Fruit fly (Drosophila melanogaster) whole organism: ENCODE measurements around the gene RhoGAP68F.

Source experiments
- Dll ChIP-seq: fragments of >200 bp; optimal IDR thresholded peaks from 2 replicates; lab custom pipeline; 2017
- pan ChIP-seq: fragments of >200 bp; optimal IDR thresholded peaks from 2 replicates; lab custom pipeline; 2017
- psq ChIP-seq: fragments of >200 bp; optimal IDR thresholded peaks from 2 replicates; lab custom pipeline; 2017

DNA sequence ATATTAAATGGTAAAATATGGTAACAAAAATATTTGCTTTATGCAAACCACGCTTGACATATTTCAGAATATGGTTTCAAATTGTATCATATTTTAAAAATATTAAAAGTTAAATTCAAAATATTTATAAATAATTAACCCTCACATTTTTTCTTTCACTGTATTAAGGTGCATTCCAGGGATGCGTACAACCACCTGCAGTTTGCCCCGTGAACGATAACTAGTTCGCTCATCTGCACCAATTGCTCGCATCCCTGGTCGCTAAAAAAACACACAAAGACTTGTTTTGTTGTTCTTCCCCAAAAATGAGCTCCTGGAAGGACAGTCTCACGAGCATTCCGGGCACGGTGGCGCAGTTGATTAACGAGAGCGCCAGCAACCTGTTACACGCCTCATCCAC, 6.8 kb upstream of the RhoGAP68F start, which contains the start of gene DEF8:
- no peak for TF ChIP-seq psq
- no peak for TF ChIP-seq pan (lab: Kevin White, UChicago)
- no peak for TF ChIP-seq Dll (lab: Kevin White, UChicago)
